Fruit fly (Drosophila melanogaster) Kc167 (cell line): ENCODE measurements around the gene CG17139.

Experiments used
- Myc ChIP-seq: fragments of >200 bp; optimal IDR thresholded peaks from 2 replicates; lab custom pipeline; 2017; ENCODE audit warnings: missing external identifiers
- Sin3A ChIP-seq: fragments of >200 bp; optimal IDR thresholded peaks from 2 replicates; lab custom pipeline; 2018; ENCODE audit warnings: missing external identifiers
- h ChIP-seq: fragments of >200 bp; optimal IDR thresholded peaks from 3 replicates; lab custom pipeline; 2018; ENCODE audit warnings: missing external identifiers
- insv ChIP-seq: fragments of >200 bp; optimal IDR thresholded peaks from 3 replicates; lab custom pipeline; 2018; ENCODE audit warnings: missing external identifiers
- psq ChIP-seq: fragments of >200 bp; optimal IDR thresholded peaks from 2 replicates; lab custom pipeline; 2017; ENCODE audit warnings: missing external identifiers
- ttk ChIP-seq: sonication (Bioruptor generic); optimal IDR thresholded peaks from 2 replicates; lab custom pipeline; 2017; ENCODE audit warnings: missing external identifiers

CG17139 gene

DNA sequence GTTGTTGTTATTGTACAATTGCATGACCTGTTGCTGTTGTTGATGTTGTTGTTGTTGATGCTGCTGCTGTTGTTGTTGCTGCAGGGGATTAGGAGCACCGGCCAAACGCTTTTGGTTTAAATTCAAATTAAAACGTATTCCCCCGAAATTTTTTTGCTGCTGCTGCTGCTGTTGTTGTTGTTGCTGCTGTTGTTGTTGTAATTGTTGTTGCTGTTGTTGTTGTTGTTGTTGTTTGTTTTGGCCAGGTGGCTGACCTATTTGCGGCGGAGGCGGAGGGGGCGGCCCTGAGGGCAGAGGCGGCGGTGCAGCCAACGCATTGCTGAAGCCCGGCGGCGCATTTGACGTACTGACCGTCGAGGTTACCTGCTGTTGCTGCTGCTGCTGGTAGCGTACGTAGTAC lies 3.8 kb downstream of the CG17139 start:
- no peak for TF ChIP-seq insv (lab: Kevin White, UChicago)
- no peak for TF ChIP-seq ttk (lab: Kevin White, UChicago)
- TF ChIP-seq h (lab: Kevin White, UChicago), result no peak
- TF ChIP-seq Sin3A (lab: Kevin White, UChicago), result no peak
- no peak for TF ChIP-seq Myc (lab: Kevin White, UChicago)
- TF ChIP-seq psq (lab: Kevin White, UChicago), result no peak

DNA sequence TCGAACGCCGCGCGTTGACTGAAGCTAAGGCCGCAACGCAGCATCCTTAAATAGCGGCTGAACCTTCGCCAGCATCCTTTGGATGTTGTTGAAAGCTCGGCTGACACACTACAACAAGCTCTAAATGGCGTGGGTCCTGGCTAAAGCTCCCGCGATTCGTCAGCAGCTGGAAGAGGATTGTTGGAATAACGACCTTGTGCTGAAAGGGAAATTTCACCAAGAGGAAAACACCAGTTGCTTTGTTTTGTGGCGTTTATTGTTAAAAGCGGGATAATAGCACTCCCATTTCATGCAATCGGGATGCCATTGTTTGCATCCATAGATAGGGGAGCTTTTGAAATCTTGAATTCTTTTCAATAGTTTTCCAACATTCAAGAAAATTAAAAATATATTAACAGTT lies 8.0 kb downstream of the CG17139 start, which contains the start of gene Nos:
Gene Nos, minus strand, starts transcription at position 21 of the 400 bp plus-strand sequence.
- TF ChIP-seq Sin3A (lab: Kevin White, UChicago), result no peak
- TF ChIP-seq psq (lab: Kevin White, UChicago), result no peak
- TF ChIP-seq Myc (lab: Kevin White, UChicago), result no peak
- no peak for TF ChIP-seq ttk (lab: Kevin White, UChicago)
- TF ChIP-seq insv (lab: Kevin White, UChicago), result no peak
- TF ChIP-seq h (lab: Kevin White, UChicago), result no peak

DNA sequence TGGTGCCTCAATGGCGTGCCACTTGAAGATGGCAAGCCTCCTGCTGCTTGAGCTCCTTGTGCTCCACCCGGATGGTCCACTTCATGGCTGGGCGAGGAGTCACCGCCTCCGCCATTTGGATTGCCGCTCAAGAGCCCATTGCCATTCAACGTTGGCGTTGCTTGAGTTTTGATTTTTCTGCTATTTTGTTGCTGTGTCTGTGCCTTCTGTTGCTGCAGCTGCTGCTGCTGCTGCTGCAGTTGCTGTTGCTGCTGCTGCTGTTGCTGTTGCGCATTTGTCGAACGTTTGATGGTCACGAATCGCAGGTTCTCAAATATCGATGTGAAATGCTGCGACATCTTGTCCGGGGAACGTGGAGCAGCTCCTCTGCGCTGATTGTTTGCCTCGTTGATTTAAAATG lies 13.9 kb downstream of the CG17139 start:
- TF ChIP-seq Myc (lab: Kevin White, UChicago) (no peak), insv (lab: Kevin White, UChicago) (no peak), h (lab: Kevin White, UChicago) (no peak)

DNA sequence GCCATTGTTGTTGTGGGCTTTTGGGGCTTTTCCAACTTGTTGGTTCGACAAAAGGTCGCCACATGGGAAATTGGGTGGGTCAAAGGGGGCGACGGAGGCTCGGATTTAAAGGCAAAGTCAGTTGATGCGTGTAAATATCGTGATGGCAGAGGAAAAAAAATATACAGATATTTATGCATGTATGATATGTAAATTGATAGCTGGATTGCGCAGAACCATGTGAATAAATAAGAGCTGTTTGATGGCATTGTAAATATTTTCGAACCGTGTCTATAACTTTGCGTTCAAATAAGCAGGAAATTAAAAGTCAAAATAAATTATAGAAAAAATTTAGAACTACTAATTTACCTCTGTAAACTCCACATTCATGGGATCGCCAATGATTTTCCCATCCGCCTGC lies 22.8 kb downstream of the CG17139 start:
- TF ChIP-seq Myc (lab: Kevin White, UChicago) (no peak), insv (lab: Kevin White, UChicago) (no peak), psq (lab: Kevin White, UChicago) (no peak), Sin3A (lab: Kevin White, UChicago) (no peak), ttk (lab: Kevin White, UChicago) (no peak), h (lab: Kevin White, UChicago) (no peak)

DNA sequence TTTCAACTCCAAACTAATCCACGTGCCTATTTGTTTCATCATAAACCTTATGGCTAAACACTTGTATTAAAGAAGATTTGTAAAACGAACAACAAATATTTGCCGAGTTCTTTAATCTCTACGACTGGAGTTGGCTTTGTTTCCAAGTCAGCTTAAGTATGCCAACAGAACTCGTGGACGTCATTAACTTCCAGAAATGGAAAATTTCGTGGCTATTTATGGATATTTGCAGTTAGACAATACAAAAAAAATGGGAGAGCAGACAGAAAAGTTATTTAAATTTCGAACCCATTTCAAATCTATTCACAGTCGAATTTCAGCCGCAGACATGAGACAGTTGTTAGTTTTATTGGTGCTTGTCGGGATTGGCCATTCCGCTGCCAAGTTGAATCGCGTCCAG lies 25.1 kb downstream of the CG17139 start, which contains the start of gene CG17134:
Gene CG17134, plus strand, starts transcription at position 301 of the 400 bp plus-strand sequence.
- TF ChIP-seq ttk (lab: Kevin White, UChicago), result no peak
- no peak for TF ChIP-seq h (lab: Kevin White, UChicago)
- no peak for TF ChIP-seq Myc (lab: Kevin White, UChicago)
- no peak for TF ChIP-seq Sin3A (lab: Kevin White, UChicago)
- TF ChIP-seq insv (lab: Kevin White, UChicago), result no peak
- no peak for TF ChIP-seq psq (lab: Kevin White, UChicago)

DNA sequence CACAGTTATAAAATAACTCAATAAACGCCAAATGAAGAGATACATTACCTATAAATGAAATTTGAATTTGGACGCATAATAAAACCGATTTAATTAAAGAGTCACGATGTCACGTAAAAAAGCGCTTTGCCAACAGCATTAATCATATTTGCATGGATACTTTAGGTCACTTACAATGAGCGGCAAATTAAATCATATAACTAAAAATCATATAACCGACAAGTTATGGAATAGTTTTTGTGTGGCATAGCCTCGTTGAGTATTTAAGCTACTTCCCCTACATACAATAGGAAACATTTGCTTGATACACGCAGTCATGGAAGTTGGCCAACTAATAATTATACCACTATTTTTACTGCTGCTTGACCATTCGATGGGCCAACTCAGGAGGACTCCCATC lies 26.7 kb downstream of the CG17139 start, which contains the start of gene CG6508:
Gene CG6508, plus strand, starts transcription at position 301 of the 400 bp plus-strand sequence.
- no peak for TF ChIP-seq psq (lab: Kevin White, UChicago)
- TF ChIP-seq insv (lab: Kevin White, UChicago), result no peak
- TF ChIP-seq Sin3A (lab: Kevin White, UChicago), result no peak
- no peak for TF ChIP-seq ttk (lab: Kevin White, UChicago)
- TF ChIP-seq Myc (lab: Kevin White, UChicago), result no peak
- TF ChIP-seq h (lab: Kevin White, UChicago), result no peak

DNA sequence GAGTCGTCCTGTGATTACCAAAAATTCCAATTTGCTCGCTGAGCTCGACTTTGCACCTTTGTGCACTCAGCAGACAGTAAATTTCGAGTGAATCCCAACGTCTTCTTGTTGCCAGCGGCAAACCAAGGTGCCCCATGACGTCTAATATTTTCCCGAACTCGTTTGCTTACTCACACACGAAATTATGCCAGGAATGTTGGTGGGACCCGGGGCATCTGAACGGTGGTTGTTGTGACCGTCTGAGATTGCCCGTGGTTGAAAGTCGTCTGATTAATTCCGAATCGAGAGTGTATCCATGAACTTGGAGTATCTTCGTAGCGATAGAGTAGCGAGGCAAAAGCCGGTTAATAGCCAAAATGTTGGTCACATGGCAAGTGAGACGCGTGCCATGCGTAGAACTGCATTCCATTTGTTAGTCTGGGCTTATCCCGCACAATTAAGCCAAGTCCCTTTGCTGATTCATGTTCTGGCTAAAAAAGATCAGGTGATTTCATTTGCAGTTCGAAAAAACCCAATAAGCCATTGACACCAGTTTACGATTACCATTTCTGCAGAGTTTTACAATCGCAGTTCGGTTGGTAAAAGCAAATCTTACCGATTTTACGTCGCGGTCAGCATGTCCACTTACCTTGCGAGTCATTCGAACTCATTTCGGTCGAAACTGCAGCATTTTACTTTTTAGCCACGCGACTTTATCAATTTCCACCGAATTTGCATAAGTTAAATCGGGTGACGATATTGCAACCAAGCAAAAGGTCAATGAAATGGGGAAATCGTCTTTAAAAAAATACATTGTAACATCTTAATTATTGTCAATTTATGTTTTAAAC lies 43.3 kb downstream of the CG17139 start:
- TF ChIP-seq ttk (lab: Kevin White, UChicago) (no peak), Sin3A (lab: Kevin White, UChicago) (no peak), h (lab: Kevin White, UChicago) (no peak), psq (lab: Kevin White, UChicago) (no peak)

DNA sequence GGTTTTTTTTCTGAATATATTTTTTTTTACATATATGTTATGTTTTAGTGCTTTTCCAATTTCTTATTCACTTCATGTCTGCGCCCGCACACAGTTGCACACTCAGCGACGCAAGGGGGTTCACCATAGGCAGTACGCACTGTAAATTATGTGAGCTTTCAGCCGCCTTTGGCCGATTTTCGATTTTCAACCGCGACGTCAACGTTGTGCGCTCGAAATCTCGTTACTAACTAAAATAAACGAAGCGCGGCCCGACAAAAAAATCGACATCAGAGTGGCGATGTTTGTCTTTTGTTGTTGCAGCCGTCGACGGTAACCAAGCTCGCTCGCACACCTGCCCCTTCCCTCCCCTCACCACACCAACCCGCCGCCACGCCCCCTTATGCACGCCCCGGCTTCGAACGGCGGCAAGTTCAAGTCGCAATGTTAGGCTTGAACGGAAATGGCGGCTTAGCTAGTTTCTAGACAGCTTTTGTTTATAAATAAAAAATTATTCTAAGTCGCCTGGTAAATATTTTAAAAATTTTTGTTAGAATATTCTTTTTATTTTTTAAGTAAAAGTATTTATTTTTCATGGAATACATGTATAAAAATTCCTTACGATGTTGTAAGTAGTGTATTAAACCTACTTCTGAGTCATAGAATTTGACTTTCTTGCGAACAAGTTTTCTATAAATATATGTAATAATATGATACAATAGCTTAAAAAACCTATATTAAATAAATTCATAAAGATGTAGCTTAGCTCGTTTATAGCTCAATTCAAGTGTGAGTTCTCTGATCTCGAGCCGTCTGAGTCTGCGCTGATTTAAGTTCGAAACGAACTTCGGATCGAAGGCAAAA lies 44.4 kb downstream of the CG17139 start, which contains the start of gene CG31869:
Gene CG31869, minus strand, starts transcription at position 233 of the 843 bp plus-strand sequence.
- TF ChIP-seq h (lab: Kevin White, UChicago) (no peak), psq (lab: Kevin White, UChicago) (no peak), Sin3A (lab: Kevin White, UChicago) (no peak), ttk (lab: Kevin White, UChicago) (no peak), Myc (lab: Kevin White, UChicago) (no peak)

DNA sequence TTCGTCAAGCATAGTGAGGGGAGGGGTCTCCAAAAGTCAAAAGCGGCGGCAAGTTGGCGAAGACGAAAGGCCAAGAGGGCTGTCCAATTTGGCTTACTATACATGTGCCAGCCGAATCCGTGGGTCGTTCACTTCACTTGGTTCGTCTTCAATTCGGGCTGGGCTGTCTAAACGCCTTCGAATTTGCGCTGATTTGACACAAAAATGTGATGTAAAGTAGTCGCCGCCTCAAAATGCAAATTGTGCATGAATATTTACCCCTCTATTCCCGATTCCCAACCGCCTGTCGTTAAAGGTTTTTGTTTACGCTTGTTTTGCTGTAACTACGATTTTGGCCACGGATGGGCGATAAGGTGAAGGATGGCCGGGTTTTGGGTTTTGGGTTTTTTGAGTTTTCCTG lies 49.7 kb downstream of the CG17139 start:
- no peak for TF ChIP-seq ttk (lab: Kevin White, UChicago)
- no peak for TF ChIP-seq insv (lab: Kevin White, UChicago)
- no peak for TF ChIP-seq Sin3A (lab: Kevin White, UChicago)
- TF ChIP-seq psq (lab: Kevin White, UChicago), result no peak
- no peak for TF ChIP-seq h (lab: Kevin White, UChicago)
- TF ChIP-seq Myc (lab: Kevin White, UChicago), result no peak

DNA sequence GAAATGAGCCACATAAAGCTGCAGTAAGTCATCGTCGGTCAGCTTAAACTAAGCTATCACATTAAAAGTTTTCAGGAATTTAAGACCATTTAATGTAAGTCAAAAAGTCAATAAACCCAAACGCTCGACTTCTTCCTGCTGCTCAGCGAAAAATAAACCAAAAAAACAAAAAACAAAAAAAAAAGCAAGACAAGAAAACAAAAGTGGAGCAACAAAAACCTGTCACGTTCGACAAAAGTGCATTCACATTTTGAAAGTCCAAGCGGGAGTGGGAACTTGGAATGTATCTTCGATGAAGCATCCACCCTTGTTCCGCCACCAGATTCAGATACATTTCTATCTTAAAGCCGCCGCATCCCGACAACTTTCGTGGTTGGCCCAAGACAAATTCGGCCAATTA lies 51.4 kb downstream of the CG17139 start:
- TF ChIP-seq psq (lab: Kevin White, UChicago) (no peak), Sin3A (lab: Kevin White, UChicago) (no peak), h (lab: Kevin White, UChicago) (no peak), ttk (lab: Kevin White, UChicago) (no peak), Myc (lab: Kevin White, UChicago) (no peak), insv (lab: Kevin White, UChicago) (no peak)
